Fruit fly (Drosophila melanogaster) whole organism, wandering third instar larva: ENCODE results near the gene CG4004.

Source experiments
- Abd-B ChIP-seq: fragments of >200 bp; optimal IDR thresholded peaks from 2 replicates; lab custom pipeline; 2017; ENCODE audit warnings: missing biosample characterization, missing genetic modification characterization
- Dfd ChIP-seq: fragments of >200 bp; optimal IDR thresholded peaks from 2 replicates; lab custom pipeline; 2017; ENCODE audit warnings: missing biosample characterization, missing genetic modification characterization
- Dif ChIP-seq: fragments of 200-275, 200-300 bp; sonication (Bioruptor generic); optimal IDR thresholded peaks from 2 replicates; lab custom pipeline; 2018; ENCODE audit warnings: missing biosample characterization, missing genetic modification characterization; ENCODE audit not compliant: partially characterized antibody
- N ChIP-seq: fragments of >200 bp; optimal IDR thresholded peaks from 2 replicates; lab custom pipeline; 2018; ENCODE audit warnings: missing biosample characterization, missing external identifiers, missing genetic modification characterization
- OdsH ChIP-seq: fragments of 200-800 bp; sonication (Bioruptor generic); optimal IDR thresholded peaks from 2 replicates; lab custom pipeline; 2016; ENCODE audit warnings: missing biosample characterization, mild to moderate bottlenecking, missing genetic modification characterization
- Rel ChIP-seq, 2 experiments: fragments of 200-800 bp; sonication (Bioruptor generic) in 1 of 2; optimal IDR thresholded peaks; 2 replicates in 1 of 2; 3 replicates in 1 of 2; lab custom pipeline; 2016 to 2019; ENCODE audit warnings: mild to moderate bottlenecking in 2 of 2, missing biosample characterization in 2 of 2, missing genetic modification characterization in 2 of 2, moderate library complexity in 1 of 2
- Vsx2 ChIP-seq: fragments of 200-300, 225-300 bp; sonication (Bioruptor generic); optimal IDR thresholded peaks from 2 replicates; lab custom pipeline; 2018; ENCODE audit warnings: missing biosample characterization, missing genetic modification characterization; ENCODE audit not compliant: partially characterized antibody
- br ChIP-seq: fragments of 200-800 bp; sonication (Bioruptor generic); optimal IDR thresholded peaks from 2 replicates; lab custom pipeline; 2016; ENCODE audit warnings: missing biosample characterization, missing genetic modification characterization
- dl ChIP-seq, 2 experiments: fragments of 175-275, 200-275 bp in 1 of 2; fragments of 200-275 bp in 1 of 2; sonication (Bioruptor generic); optimal IDR thresholded peaks; lab custom pipeline; 2018; ENCODE audit warnings: mild to moderate bottlenecking in 2 of 2, missing biosample characterization in 2 of 2, missing genetic modification characterization in 2 of 2, moderate library complexity in 2 of 2; ENCODE audit not compliant: partially characterized antibody in 2 of 2, insufficient read depth in 1 of 2
- foxo ChIP-seq, 2 experiments: fragments of 200-800 bp; sonication (Bioruptor generic); optimal IDR thresholded peaks; 2 replicates in 1 of 2; 3 replicates in 1 of 2; lab custom pipeline; 2016 to 2017; ENCODE audit warnings: missing biosample characterization in 2 of 2, missing genetic modification characterization in 2 of 2
- h ChIP-seq: fragments of 200-800 bp; sonication (Bioruptor generic); optimal IDR thresholded peaks from 3 replicates; lab custom pipeline; 2016; ENCODE audit warnings: missing biosample characterization, mild to moderate bottlenecking, missing genetic modification characterization
- psq ChIP-seq: fragments of 200-800 bp; sonication (Bioruptor generic); optimal IDR thresholded peaks from 3 replicates; lab custom pipeline; 2017; ENCODE audit warnings: missing biosample characterization, mild to moderate bottlenecking, missing genetic modification characterization, moderate library complexity
- sv ChIP-seq: fragments of 200-800 bp; sonication (Bioruptor generic); optimal IDR thresholded peaks from 3 replicates; lab custom pipeline; 2016; ENCODE audit warnings: missing biosample characterization, missing genetic modification characterization

dm6 chrX:12739047-12739446, 5.0 kb upstream of the CG4004 start:
- TF ChIP-seq Dfd (GFP tag; lab: Kevin White, UChicago), result no peak
- no peak for TF ChIP-seq OdsH (GFP tag; lab: Kevin White, UChicago)
- no peak for TF ChIP-seq Vsx2 (GFP tag; lab: Kevin White, UChicago)
- peak; percentile 33 for TF ChIP-seq Dif (GFP tag; lab: Kevin White, UChicago)
- TF ChIP-seq br (GFP tag; lab: Kevin White, UChicago), result no peak
- no peak for TF ChIP-seq dl (GFP tag; optimal IDR thresholded peaks at IDR 0.05; lab: Kevin White, UChicago; ENCODE audit: insufficient read depth in 1 of 2, partially characterized antibody in 2 of 2)
- TF ChIP-seq sv (GFP tag; lab: Kevin White, UChicago), result no peak
- TF ChIP-seq foxo (GFP tag; optimal IDR thresholded peaks at IDR 0.05; lab: Kevin White, UChicago), result no peak
- no peak for TF ChIP-seq Rel (GFP tag; optimal IDR thresholded peaks at IDR 0.05; lab: Kevin White, UChicago)
- TF ChIP-seq Rel (tag; optimal IDR thresholded peaks at IDR 0.05; lab: Kevin White, UChicago), result peak; percentile 47
- peak; percentile 96 for TF ChIP-seq psq
- TF ChIP-seq N (GFP tag; lab: Kevin White, UChicago), result no peak
- TF ChIP-seq Abd-B (GFP tag; lab: Kevin White, UChicago), result no peak
- no peak for TF ChIP-seq h (GFP tag; lab: Kevin White, UChicago)
